Worm (Caenorhabditis elegans): Measurements from ENCODE around the gene cyp-34A10.

The cyp-34A10 gene

DNA sequence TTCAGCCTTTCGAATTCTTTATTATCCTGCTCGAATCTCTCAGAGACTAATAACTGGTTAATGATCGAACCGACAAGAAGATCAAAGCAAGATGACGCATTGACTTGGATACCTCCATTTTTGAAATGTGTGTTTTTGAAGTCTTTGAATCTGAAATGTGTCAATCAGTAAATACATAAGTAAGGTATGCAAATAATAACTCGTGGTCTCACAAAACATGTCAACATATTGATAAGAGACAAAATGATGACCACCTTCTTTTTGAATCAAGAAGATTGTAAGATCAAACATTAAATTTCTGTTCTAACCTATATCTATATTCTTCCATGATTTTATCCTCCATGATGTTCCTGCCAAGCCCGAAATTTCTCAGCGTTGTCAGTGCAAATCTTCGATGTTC is 3.1 kb downstream of the cyp-34A10 start:
- TF ChIP-seq nhr-6 (tag; optimal IDR thresholded peaks at IDR 0.05) (no peak), pha-4 (GFP tag; IDR thresholded peaks at IDR 0.05) (no peak), pha-4 (tag; optimal IDR thresholded peaks at IDR 0.05) (no peak), zfp-2 (tag; optimal IDR thresholded peaks at IDR 0.05) (no peak), saeg-2 (GFP tag; IDR thresholded peaks at IDR 0.05) (no peak), attf-4 (tag; optimal IDR thresholded peaks at IDR 0.05) (no peak), lim-7 (GFP tag; IDR thresholded peaks at IDR 0.05) (no peak), nhr-111 (GFP tag; optimal IDR thresholded peaks at IDR 0.05) (no peak), nhr-102 (tag; optimal IDR thresholded peaks at IDR 0.05) (peak; percentile 3), lin-15B (tag; optimal IDR thresholded peaks at IDR 0.05) (no peak), dve-1 (tag; optimal IDR thresholded peaks at IDR 0.05; ENCODE audit: insufficient read depth) (peak; percentile 47), set-16 (GFP tag; IDR thresholded peaks at IDR 0.05) (no peak), tra-1 (GFP tag; IDR thresholded peaks at IDR 0.05) (no peak), unc-62 (GFP tag; optimal IDR thresholded peaks at IDR 0.05 in 1 of 2) (no peak), unc-62 (tag; optimal IDR thresholded peaks at IDR 0.05) (no peak), zfp-3 (GFP tag; conservative IDR thresholded peaks at IDR 0.05) (no peak), dmd-6 (GFP tag; IDR thresholded peaks at IDR 0.05) (peak; percentile 61), ZK546.5 (tag; optimal IDR thresholded peaks at IDR 0.05) (no peak), nhr-28 (tag; optimal IDR thresholded peaks at IDR 0.05) (peak; percentile 75), mdl-1 (tag; optimal IDR thresholded peaks at IDR 0.05) (no peak), nhr-77 (tag; optimal IDR thresholded peaks at IDR 0.05) (peak; percentile 67), daf-16 (GFP tag; optimal IDR thresholded peaks at IDR 0.05) (no peak), daf-16 (tag; optimal IDR thresholded peaks at IDR 0.05) (peak; percentile 97), hlh-11 (tag; optimal IDR thresholded peaks at IDR 0.05) (peak; percentile 23), D1046.2 (GFP tag; IDR thresholded peaks at IDR 0.05) (no peak)

DNA sequence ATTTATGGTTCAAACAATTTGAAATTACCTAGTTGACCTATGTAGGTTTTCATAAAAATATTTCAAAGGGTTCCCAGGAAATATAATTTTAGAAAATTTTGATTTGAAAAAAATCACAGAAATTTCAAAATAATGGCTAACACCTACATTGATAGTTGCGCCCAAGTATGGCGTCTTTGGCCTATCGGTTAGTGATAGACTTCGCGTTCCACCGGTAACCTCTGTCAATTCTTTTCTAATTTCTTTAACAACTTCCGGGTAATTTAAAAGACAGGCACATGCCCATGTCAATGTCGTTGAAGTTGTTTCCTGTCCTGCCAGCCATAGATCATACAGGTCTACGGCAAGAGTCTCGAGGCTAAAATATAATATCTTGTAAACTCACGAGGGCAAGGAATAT is 3.9 kb downstream of the cyp-34A10 start:
- no peak for TF ChIP-seq T26A8.4 (GFP tag; IDR thresholded peaks at IDR 0.05)
- TF ChIP-seq unc-62 (GFP tag; optimal IDR thresholded peaks at IDR 0.05 in 1 of 2), result peak in 1 of 2 experiments; percentile 95
- no peak for TF ChIP-seq unc-62 (tag; optimal IDR thresholded peaks at IDR 0.05)

DNA sequence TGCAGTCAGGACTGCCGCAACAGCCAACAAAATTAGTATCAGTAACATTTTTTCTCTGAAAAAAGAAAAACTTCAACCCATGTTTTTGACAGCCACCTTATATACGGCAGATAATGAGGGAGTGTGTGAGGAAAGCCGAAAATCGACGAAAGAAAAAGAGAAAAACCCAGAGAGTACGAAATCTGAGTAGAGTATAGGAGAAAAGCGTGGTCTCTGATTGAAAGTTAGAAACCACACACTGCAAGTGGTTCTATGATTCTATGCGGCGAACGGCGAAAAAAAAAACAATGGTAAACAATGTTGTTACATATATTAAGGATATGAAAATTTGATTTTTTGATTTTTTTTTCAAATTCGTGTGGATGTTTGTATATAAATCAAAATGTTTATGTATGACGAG is 5.0 kb downstream of the cyp-34A10 start, which contains the start of gene cyp-34A8:
Gene cyp-34A8, minus strand, starts transcription at position 62 of the 400 bp plus-strand sequence.
- TF ChIP-seq hmg-1.1 (GFP tag; IDR thresholded peaks at IDR 0.05) (no peak), nhr-102 (tag; optimal IDR thresholded peaks at IDR 0.05) (peak; percentile 24), hlh-11 (tag; optimal IDR thresholded peaks at IDR 0.05) (peak; percentile 4), ctbp-1 (GFP tag; IDR thresholded peaks at IDR 0.05) (no peak), dmd-8 (GFP tag; IDR thresholded peaks at IDR 0.05) (no peak), nhr-28 (tag; optimal IDR thresholded peaks at IDR 0.05) (peak; percentile 79), daf-16 (GFP tag; optimal IDR thresholded peaks at IDR 0.05) (no peak), daf-16 (tag; optimal IDR thresholded peaks at IDR 0.05) (peak; percentile 2), dmd-6 (GFP tag; IDR thresholded peaks at IDR 0.05) (peak; percentile 52; the same call in 1 of the 2 replicates), nhr-77 (tag; optimal IDR thresholded peaks at IDR 0.05) (peak; percentile 84), skn-1 (tag; optimal IDR thresholded peaks at IDR 0.05) (no peak), T26A8.4 (GFP tag; IDR thresholded peaks at IDR 0.05) (no peak), tag-97 (GFP tag; IDR thresholded peaks at IDR 0.05) (no peak), mes-2 (tag; optimal IDR thresholded peaks at IDR 0.05; ENCODE audit: poor library complexity, severe bottlenecking) (no peak), mep-1 (tag; optimal IDR thresholded peaks at IDR 0.05) (no peak), ztf-11 (tag; optimal IDR thresholded peaks at IDR 0.05) (no peak), unc-130 (GFP tag; optimal IDR thresholded peaks at IDR 0.05) (no peak), Y75B8A.6 (GFP tag; IDR thresholded peaks at IDR 0.05) (no peak), mdl-1 (tag; optimal IDR thresholded peaks at IDR 0.05) (peak in 1 of 2 experiments; percentile 24), pqm-1 (tag; optimal IDR thresholded peaks at IDR 0.05) (no peak), php-3 (GFP tag; IDR thresholded peaks at IDR 0.05) (no peak), ama-1 (optimal IDR thresholded peaks at IDR 0.05) (no peak), mdt-29 (GFP tag; IDR thresholded peaks at IDR 0.05) (no peak), dve-1 (tag; optimal IDR thresholded peaks at IDR 0.05; ENCODE audit: insufficient read depth) (peak; percentile 57), madf-5 (GFP tag; IDR thresholded peaks at IDR 0.05) (no peak), zip-11 (GFP tag; IDR thresholded peaks at IDR 0.05) (no peak)
